Worm (Caenorhabditis elegans) whole organism, L3 larva: ENCODE data around the gene irg-6.

Source experiments
- R02D3.7 ChIP-seq: fragments of 150-350 bp; optimal IDR thresholded peaks from 2 replicates; lab custom pipeline; 2014; ENCODE audit warnings: missing biosample characterization, missing genetic modification characterization
- egl-27 ChIP-seq: sonication (generic microtip); optimal IDR thresholded peaks from 4 replicates; lab custom pipeline; 2017; ENCODE audit warnings: missing biosample characterization, missing genetic modification reagents, missing genetic modification characterization
- elt-2 ChIP-seq: sonication (generic microtip); optimal IDR thresholded peaks from 2 replicates; lab custom pipeline; 2016; ENCODE audit warnings: missing genetic modification reagents, mild to moderate bottlenecking, missing genetic modification characterization, missing compliant biosample characterization
- eor-1 ChIP-seq, 2 experiments: fragments of 150-350 bp; optimal IDR thresholded peaks; 2 replicates each; lab custom pipeline; 2014 to 2018; ENCODE audit warnings: missing biosample characterization in 2 of 2, missing genetic modification characterization in 2 of 2
- fos-1 ChIP-seq: fragments of 150-350 bp; optimal IDR thresholded peaks from 2 replicates; lab custom pipeline; 2014; ENCODE audit warnings: missing biosample characterization, missing genetic modification characterization
- lin-39 ChIP-seq: fragments of 150-350 bp; optimal IDR thresholded peaks from 2 replicates; lab custom pipeline; 2018; ENCODE audit warnings: missing biosample characterization, missing genetic modification reagents, missing genetic modification characterization
- mdl-1 ChIP-seq: fragments of 150-350 bp; optimal IDR thresholded peaks from 2 replicates; lab custom pipeline; 2014; ENCODE audit warnings: missing biosample characterization, missing genetic modification characterization
- nfya-1 ChIP-seq: sonication (generic microtip); optimal IDR thresholded peaks from 2 replicates; lab custom pipeline; 2017; ENCODE audit warnings: missing genetic modification characterization, mild to moderate bottlenecking, missing compliant biosample characterization, antibody characterized with exemption, moderate library complexity; ENCODE audit not compliant: insufficient read depth
- nhr-237 ChIP-seq: fragments of 150-350 bp; optimal IDR thresholded peaks from 2 replicates; lab custom pipeline; 2014; ENCODE audit warnings: missing biosample characterization, missing genetic modification characterization
- unc-39 ChIP-seq: sonication (generic microtip); optimal IDR thresholded peaks from 4 replicates; lab custom pipeline; 2017; ENCODE audit warnings: missing biosample characterization, missing genetic modification characterization

ce11 chrIV:12899392-12899791 is 15.4 kb downstream of the irg-6 start, which contains the start of gene K08D8.9:
- TF ChIP-seq nfya-1 = no peak
- TF ChIP-seq nhr-237 (tag; lab: Kevin White, UChicago) = no peak
- no peak for TF ChIP-seq R02D3.7 (tag; lab: Kevin White, UChicago)
- no peak for TF ChIP-seq elt-2 (tag; lab: Kevin White, UChicago)
- no peak for TF ChIP-seq egl-27 (tag; lab: Kevin White, UChicago)
- no peak for TF ChIP-seq mdl-1 (tag; lab: Kevin White, UChicago)
- TF ChIP-seq unc-39 (tag; lab: Kevin White, UChicago) = no peak
- TF ChIP-seq fos-1 = no peak
- no peak for TF ChIP-seq eor-1 (tag; optimal IDR thresholded peaks at IDR 0.05; lab: Kevin White, UChicago)
- TF ChIP-seq lin-39 (tag; lab: Kevin White, UChicago) = no peak
